Worm (Caenorhabditis elegans) whole organism, L1 larva: Measurements from ENCODE around the gene F57G4.10.
A peak's percentile ranks its signal among the peaks of the same experiment; 100 is the strongest.

Source experiments
- C34B4.2 ChIP-seq: sonication (generic microtip); optimal IDR thresholded peaks from 2 replicates; lab custom pipeline; 2017; ENCODE audit warnings: mild to moderate bottlenecking, missing genetic modification characterization, missing compliant biosample characterization
- F16B12.6 ChIP-seq: fragments of 150-350 bp; optimal IDR thresholded peaks from 2 replicates; lab custom pipeline; 2014; ENCODE audit warnings: missing biosample characterization, missing genetic modification characterization
- aha-1 ChIP-seq: fragments of 150-350 bp; optimal IDR thresholded peaks from 2 replicates; lab custom pipeline; 2014; ENCODE audit warnings: missing biosample characterization, missing genetic modification characterization
- ama-1 ChIP-seq: fragments of 150-350 bp; optimal IDR thresholded peaks from 2 replicates; lab custom pipeline; 2014
- ceh-82 ChIP-seq, 3 experiments: fragments of 150-350 bp in 1 of 3; sonication (generic microtip) in 2 of 3; optimal IDR thresholded peaks; 2 replicates each; lab custom pipeline; 2014 to 2017; ENCODE audit warnings: missing biosample characterization in 3 of 3, missing genetic modification characterization in 3 of 3
- ceh-88 ChIP-seq: fragments of 200-800 bp; sonication (Bioruptor generic); IDR thresholded peaks from 2 replicates; pipeline ENCODE4 v1.3.6; 2022; ENCODE audit warnings: missing genetic modification characterization, missing compliant biosample characterization
- ceh-90 ChIP-seq: sonication (generic microtip); optimal IDR thresholded peaks from 2 replicates; lab custom pipeline; 2016; ENCODE audit warnings: missing genetic modification characterization, missing compliant biosample characterization
- ces-1 ChIP-seq: fragments of 150-350 bp; optimal IDR thresholded peaks from 2 replicates; lab custom pipeline; 2014; ENCODE audit warnings: missing biosample characterization, missing genetic modification reagents, missing genetic modification characterization
- dsc-1 ChIP-seq: sonication (generic microtip); optimal IDR thresholded peaks from 2 replicates; lab custom pipeline; 2016; ENCODE audit warnings: mild to moderate bottlenecking, missing genetic modification characterization, missing compliant biosample characterization
- efl-1 ChIP-seq, 4 experiments: fragments of 150-350 bp; optimal IDR thresholded peaks in 3 of 4; peaks in 1 of 4; 1 replicate in 1 of 4; 2 replicates in 3 of 4; lab custom pipeline; 2014; ENCODE audit warnings: missing biosample characterization in 2 of 4, missing genetic modification characterization in 2 of 4, missing genetic modification reagents in 2 of 4
- efl-3 ChIP-seq: fragments of 200-800 bp; sonication (Bioruptor generic); optimal IDR thresholded peaks from 2 replicates; lab custom pipeline; 2018; ENCODE audit warnings: mild to moderate bottlenecking, missing genetic modification characterization, missing compliant biosample characterization
- egl-13 ChIP-seq: sonication (generic microtip); optimal IDR thresholded peaks from 2 replicates; lab custom pipeline; 2016; ENCODE audit warnings: missing genotype, missing genetic modification reagents, missing genetic modification characterization, missing compliant biosample characterization
- elt-2 ChIP-seq: sonication (generic microtip); optimal IDR thresholded peaks from 2 replicates; lab custom pipeline; 2016; ENCODE audit warnings: missing genetic modification characterization, mild to moderate bottlenecking, inconsistent platforms, missing compliant biosample characterization, missing genetic modification reagents
- elt-3 ChIP-seq, 6 experiments: fragments of 150-350 bp in 1 of 6; sonication (generic microtip); optimal IDR thresholded peaks; 2 replicates each; lab custom pipeline; 2017 to 2018; ENCODE audit warnings: missing biosample characterization in 6 of 6, missing genetic modification characterization in 6 of 6, inconsistent platforms in 1 of 6
- ets-5 ChIP-seq: fragments of 200-800 bp; sonication (Bioruptor generic); IDR thresholded peaks from 2 replicates; pipeline ENCODE4 v1.3.6; 2022; ENCODE audit warnings: missing genetic modification characterization, missing compliant biosample characterization
- fkh-10 ChIP-seq: sonication (generic microtip); optimal IDR thresholded peaks from 2 replicates; lab custom pipeline; 2017; ENCODE audit warnings: missing biosample characterization, missing genetic modification reagents, missing genetic modification characterization
- grh-1 ChIP-seq: fragments of 200-800 bp; sonication (Bioruptor generic); IDR thresholded peaks from 2 replicates; pipeline ENCODE4 v1.3.6; 2022; ENCODE audit warnings: missing genetic modification reagents, missing genetic modification characterization, missing compliant biosample characterization
- hpl-2 ChIP-seq: fragments of 150-350 bp; optimal IDR thresholded peaks from 2 replicates; lab custom pipeline; 2014; ENCODE audit warnings: missing biosample characterization, missing genetic modification reagents, missing genetic modification characterization
- isw-1 ChIP-seq: fragments of 200-800 bp; sonication (Bioruptor generic); IDR thresholded peaks from 2 replicates; pipeline ENCODE4 v1.3.6; 2022; ENCODE audit warnings: missing genetic modification characterization, missing compliant biosample characterization
- jun-1 ChIP-seq: fragments of 150-350 bp; optimal IDR thresholded peaks from 2 replicates; lab custom pipeline; 2014; ENCODE audit warnings: missing biosample characterization, missing genetic modification reagents, missing genetic modification characterization
- lin-35 ChIP-seq, 2 experiments: fragments of 150-350 bp; optimal IDR thresholded peaks; 2 replicates each; lab custom pipeline; 2014; ENCODE audit warnings: missing biosample characterization in 2 of 2, missing genetic modification characterization in 2 of 2, missing genetic modification reagents in 2 of 2
- mdl-1 ChIP-seq, 2 experiments: fragments of 150-350 bp; optimal IDR thresholded peaks; 2 replicates each; lab custom pipeline; 2014 to 2017; ENCODE audit warnings: missing biosample characterization in 2 of 2, missing genetic modification characterization in 2 of 2, inconsistent platforms in 1 of 2
- mep-1 ChIP-seq: fragments of 150-350 bp; optimal IDR thresholded peaks from 2 replicates; lab custom pipeline; 2014; ENCODE audit warnings: missing biosample characterization, missing genetic modification characterization
- nhr-11 ChIP-seq: fragments of 150-350 bp; optimal IDR thresholded peaks from 2 replicates; lab custom pipeline; 2014; ENCODE audit warnings: missing biosample characterization, missing genetic modification characterization
- nhr-19 ChIP-seq: fragments of 200-800 bp; sonication (Bioruptor generic); conservative IDR thresholded peaks from 2 replicates; pipeline ENCODE4 v1.3.6; 2022; ENCODE audit warnings: missing genetic modification characterization, missing compliant biosample characterization
- nhr-20 ChIP-seq: sonication (generic microtip); optimal IDR thresholded peaks from 2 replicates; lab custom pipeline; 2016; ENCODE audit warnings: mild to moderate bottlenecking, missing genetic modification characterization, missing compliant biosample characterization
- nhr-237 ChIP-seq: fragments of 150-350 bp; optimal IDR thresholded peaks from 2 replicates; lab custom pipeline; 2014; ENCODE audit warnings: missing biosample characterization, missing genetic modification characterization
- nhr-47 ChIP-seq: sonication (generic microtip); optimal IDR thresholded peaks from 2 replicates; lab custom pipeline; 2016; ENCODE audit warnings: mild to moderate bottlenecking, missing genetic modification characterization, moderate library complexity, missing compliant biosample characterization
- nhr-71 ChIP-seq: sonication (generic microtip); optimal IDR thresholded peaks from 2 replicates; lab custom pipeline; 2016; ENCODE audit warnings: mild to moderate bottlenecking, missing genetic modification characterization, moderate library complexity, missing compliant biosample characterization
- nhr-85 ChIP-seq: sonication (generic microtip); peaks from one replicate; lab custom pipeline; 2016; ENCODE audit warnings: missing genetic modification characterization, inconsistent platforms, missing compliant biosample characterization
- nhr-90 ChIP-seq: sonication (generic microtip); optimal IDR thresholded peaks from 2 replicates; lab custom pipeline; 2016; ENCODE audit warnings: mild to moderate bottlenecking, missing genetic modification characterization, missing compliant biosample characterization; ENCODE audit not compliant: poor library complexity
- pqm-1 ChIP-seq: sonication (generic microtip); optimal IDR thresholded peaks from 3 replicates; lab custom pipeline; 2017; ENCODE audit warnings: missing biosample characterization, missing genetic modification characterization
- skn-1 ChIP-seq: fragments of 150-350 bp; optimal IDR thresholded peaks from 2 replicates; lab custom pipeline; 2014; ENCODE audit warnings: missing biosample characterization, missing genetic modification characterization
- sptf-1 ChIP-seq: fragments of 150-350 bp; optimal IDR thresholded peaks from 2 replicates; lab custom pipeline; 2014; ENCODE audit warnings: missing biosample characterization, missing genetic modification characterization
- sup-37 ChIP-seq: fragments of 200-800 bp; sonication (Bioruptor generic); optimal IDR thresholded peaks from 2 replicates; lab custom pipeline; 2018; ENCODE audit warnings: mild to moderate bottlenecking, missing genetic modification characterization, missing compliant biosample characterization
- tbx-2 ChIP-seq: sonication (generic microtip); optimal IDR thresholded peaks from 2 replicates; lab custom pipeline; 2016; ENCODE audit warnings: missing genetic modification characterization, missing compliant biosample characterization
- tlp-1 ChIP-seq: fragments of 150-350 bp; optimal IDR thresholded peaks from 2 replicates; lab custom pipeline; 2014; ENCODE audit warnings: missing biosample characterization, missing genetic modification characterization
- unc-62 ChIP-seq: fragments of 150-350 bp; optimal IDR thresholded peaks from 2 replicates; lab custom pipeline; 2014; ENCODE audit warnings: missing biosample characterization, missing genetic modification reagents, missing genetic modification characterization
- unc-86 ChIP-seq: sonication (generic microtip); optimal IDR thresholded peaks from 2 replicates; lab custom pipeline; 2016; ENCODE audit warnings: missing genetic modification characterization, missing compliant biosample characterization
- unc-98 ChIP-seq: fragments of 200-800 bp; sonication (Bioruptor generic); IDR thresholded peaks from 2 replicates; pipeline ENCODE4 v1.3.6; 2022; ENCODE audit warnings: missing genetic modification characterization, missing compliant biosample characterization
- xbp-1 ChIP-seq: sonication (generic microtip); optimal IDR thresholded peaks from 2 replicates; lab custom pipeline; 2016; ENCODE audit warnings: missing genetic modification characterization, missing compliant biosample characterization
- zip-4 ChIP-seq: fragments of 200-800 bp; sonication (Bioruptor generic); optimal IDR thresholded peaks from 2 replicates; lab custom pipeline; 2018; ENCODE audit warnings: mild to moderate bottlenecking, missing genetic modification characterization, moderate library complexity, missing compliant biosample characterization
- ztf-4 ChIP-seq: fragments of 150-350 bp; optimal IDR thresholded peaks from 2 replicates; lab custom pipeline; 2014; ENCODE audit warnings: missing biosample characterization, missing genetic modification characterization

The F57G4.10 gene

DNA sequence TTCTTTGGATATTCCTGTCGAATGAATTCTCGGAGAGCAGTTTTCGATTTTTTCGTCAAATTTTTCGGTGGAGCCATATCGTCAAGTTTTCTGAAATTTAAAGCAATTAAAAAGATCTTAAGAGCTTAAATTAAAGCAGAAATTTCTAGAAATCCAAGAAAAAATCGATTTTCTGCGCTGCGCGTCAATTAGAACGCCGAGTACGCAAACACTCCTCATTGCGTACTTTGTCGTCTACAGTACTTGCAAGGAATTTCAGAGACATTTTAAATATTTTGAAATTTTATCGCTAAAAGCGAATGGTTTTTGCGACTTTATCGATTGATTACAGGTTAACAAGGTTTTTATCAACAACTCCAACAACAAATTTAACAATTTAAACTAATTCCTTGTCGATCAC is 26.5 kb downstream of the F57G4.10 start:
- TF ChIP-seq nhr-47 (tag; lab: Kevin White, UChicago) (no peak), unc-86 (tag; lab: Kevin White, UChicago) (no peak), efl-3 (GFP tag; lab: Kevin White, UChicago) (no peak), nhr-237 (no peak), fkh-10 (GFP tag; lab: Kevin White, UChicago) (no peak), nhr-71 (no peak), tlp-1 (tag; lab: Kevin White, UChicago) (no peak), ces-1 (GFP tag; lab: Kevin White, UChicago) (no peak), ceh-82 (tag; optimal IDR thresholded peaks at IDR 0.05; lab: Kevin White, UChicago) (no peak), unc-62 (GFP tag; lab: Kevin White, UChicago) (no peak), nhr-11 (tag; lab: Kevin White, UChicago) (no peak), lin-35 (GFP tag; optimal IDR thresholded peaks at IDR 0.05; lab: Kevin White, UChicago) (no peak), ets-5 (GFP tag; lab: Robert Waterston, UW) (no peak), dsc-1 (tag; lab: Kevin White, UChicago) (no peak), ama-1 (lab: Kevin White, UChicago) (no peak), ceh-90 (tag; lab: Kevin White, UChicago) (no peak), isw-1 (GFP tag; lab: Robert Waterston, UW) (no peak)

- no peak for TF ChIP-seq sptf-1
- TF ChIP-seq nhr-85 = peak; percentile 5
- TF ChIP-seq, all 84 proteins: peak for 1
Measured at ce11 chrV:17658824-17659223, 30.2 kb downstream of the F57G4.10 start.

ce11 chrV:17659228-17659627 is 30.6 kb downstream of the F57G4.10 start, which contains the start of gene fbxa-108:
Gene fbxa-108, minus strand, starts transcription at chrV:17659385.
- TF ChIP-seq lin-35 (GFP tag; optimal IDR thresholded peaks at IDR 0.05; lab: Kevin White, UChicago) (peak in 1 of 2 experiments; percentile 40), egl-13 (tag; lab: Kevin White, UChicago) (no peak), hpl-2 (GFP tag; lab: Kevin White, UChicago) (peak; percentile 28), zip-4 (GFP tag; lab: Kevin White, UChicago) (peak; percentile 20), nhr-20 (tag; lab: Kevin White, UChicago) (peak; percentile 64), jun-1 (tag; lab: Kevin White, UChicago) (peak; percentile 24), nhr-19 (GFP tag; lab: Robert Waterston, UW) (peak; percentile 36), F16B12.6 (tag; lab: Kevin White, UChicago) (no peak), elt-2 (tag; lab: Kevin White, UChicago) (peak; percentile 99), pqm-1 (tag; lab: Kevin White, UChicago) (peak; percentile 94), nhr-90 (tag; lab: Kevin White, UChicago) (peak; percentile 65), mdl-1 (tag; optimal IDR thresholded peaks at IDR 0.05; lab: Kevin White, UChicago) (peak in 1 of 2 experiments; percentile 52), sup-37 (GFP tag; lab: Kevin White, UChicago) (no peak)

DNA sequence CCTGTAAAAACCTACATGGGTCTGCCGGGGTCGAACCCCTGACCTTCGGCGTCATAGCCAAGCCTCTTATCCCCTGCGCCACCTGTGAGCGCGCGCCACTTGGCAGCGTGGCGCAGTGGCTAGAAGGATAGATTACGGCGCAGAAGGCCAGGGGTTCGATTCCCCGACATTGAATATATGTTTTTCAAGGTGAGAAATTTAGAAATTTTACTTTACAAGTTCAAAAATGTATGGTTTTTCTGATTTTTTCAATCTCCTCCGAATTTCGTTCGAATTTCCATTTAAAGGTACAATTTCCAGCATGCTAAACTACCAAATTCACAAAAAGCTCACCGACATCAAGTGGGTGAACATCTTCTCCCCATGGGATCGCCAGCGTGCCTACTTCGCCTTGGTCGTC is 31.3 kb downstream of the F57G4.10 start, which contains the start of gene dgat-2:
dgat-2 (plus strand) TSS at position 301 of the 400 bp plus-strand sequence.
- no peak for TF ChIP-seq zip-4 (GFP tag; lab: Kevin White, UChicago)
- no peak for TF ChIP-seq elt-3 (tag; optimal IDR thresholded peaks at IDR 0.05; lab: Kevin White, UChicago)
- no peak for TF ChIP-seq nhr-90 (tag; lab: Kevin White, UChicago)
- no peak for TF ChIP-seq nhr-71
- no peak for TF ChIP-seq aha-1 (tag; lab: Kevin White, UChicago)
- no peak for TF ChIP-seq ceh-88 (GFP tag; lab: Robert Waterston, UW)
- TF ChIP-seq grh-1 (GFP tag; lab: Robert Waterston, UW) = no peak
- no peak for TF ChIP-seq efl-1 (optimal IDR thresholded peaks at IDR 0.05; lab: Kevin White, UChicago)
- TF ChIP-seq efl-1 (GFP tag; optimal IDR thresholded peaks at IDR 0.05 in 1 of 2; lab: Kevin White, UChicago) = no peak
- no peak for TF ChIP-seq skn-1 (tag; lab: Kevin White, UChicago)
- no peak for TF ChIP-seq C34B4.2 (tag; lab: Kevin White, UChicago)
- no peak for TF ChIP-seq mep-1 (tag; lab: Kevin White, UChicago)
- no peak for TF ChIP-seq tbx-2
- TF ChIP-seq sup-37 (GFP tag; lab: Kevin White, UChicago) = no peak
- TF ChIP-seq xbp-1 = no peak
- TF ChIP-seq unc-98 = no peak
- no peak for TF ChIP-seq nhr-19 (GFP tag; lab: Robert Waterston, UW)
- no peak for TF ChIP-seq ztf-4 (tag; lab: Kevin White, UChicago)
